Worm (Caenorhabditis elegans): ENCODE measurements around the gene Y105C5A.8.

The Y105C5A.8 gene

ce11 chrIV:15646418-15647220, 29.7 kb upstream of the Y105C5A.8 start, which contains the start of the genes Y105C5A.1268 and Y105C5A.1272:
Gene Y105C5A.1268 (minus strand): TSS chrIV:15646468.
Gene Y105C5A.1272 (plus strand): TSS chrIV:15646992.
- TF ChIP-seq ets-4 (GFP tag; optimal IDR thresholded peaks at IDR 0.05) (peak; percentile 18), attf-5 (GFP tag; optimal IDR thresholded peaks at IDR 0.05) (peak; percentile 99), snpc-4 (GFP tag; optimal IDR thresholded peaks at IDR 0.05) (peak; percentile 13), snpc-4 (tag; optimal IDR thresholded peaks at IDR 0.05) (peak in 2 of 4 experiments; percentile 81 to 83), madf-3 (GFP tag; IDR thresholded peaks at IDR 0.05) (0 out of 2 replicates have a peak, but pooled peaks have one; percentile 16), nfyb-1 (GFP tag; IDR thresholded peaks at IDR 0.05) (peak; percentile 96), cebp-1 (GFP tag; IDR thresholded peaks at IDR 0.05) (peak; percentile 99), cebp-1 (tag; optimal IDR thresholded peaks at IDR 0.05) (peak; percentile 99), nhr-80 (tag; optimal IDR thresholded peaks at IDR 0.05) (peak; percentile 9), ekl-4 (GFP tag; IDR thresholded peaks at IDR 0.05) (peak; percentile 84), B0035.1 (tag; optimal IDR thresholded peaks at IDR 0.05) (peak; percentile 34), K11D2.4 (GFP tag; IDR thresholded peaks at IDR 0.05) (peak; percentile 79), lin-26 (GFP tag; IDR thresholded peaks at IDR 0.05) (0 out of 2 replicates have a peak, but pooled peaks have one; percentile 31), dox-1 (GFP tag; IDR thresholded peaks at IDR 0.05) (peak; percentile 85), athp-1 (tag; optimal IDR thresholded peaks at IDR 0.05) (peak; percentile 83), tlf-1 (GFP tag; optimal IDR thresholded peaks at IDR 0.05) (peak; percentile 32), ZK185.1 (tag; optimal IDR thresholded peaks at IDR 0.05; ENCODE audit: poor library complexity, severe bottlenecking) (peak; percentile 84), ztf-18 (tag; optimal IDR thresholded peaks at IDR 0.05) (peak; percentile 75), lin-35 (GFP tag; optimal IDR thresholded peaks at IDR 0.05) (peak in 1 of 3 experiments; percentile 78), gei-17 (GFP tag; optimal IDR thresholded peaks at IDR 0.05) (peak; percentile 65), attf-6 (GFP tag; IDR thresholded peaks at IDR 0.05) (0 out of 2 replicates have a peak, but pooled peaks have one; percentile 37), Y56A3A.18 (GFP tag; IDR thresholded peaks at IDR 0.05) (peak; percentile 83; the same call in 1 of the 2 replicates), egl-18 (GFP tag; IDR thresholded peaks at IDR 0.05) (peak; percentile 81; the same call in 1 of the 2 replicates), K12H6.12 (tag; optimal IDR thresholded peaks at IDR 0.05) (peak; percentile 96), C06A6.2 (GFP tag; conservative IDR thresholded peaks at IDR 0.05) (peak; percentile 76), chd-7 (tag; optimal IDR thresholded peaks at IDR 0.05) (peak; percentile 83), mcd-1 (GFP tag; IDR thresholded peaks at IDR 0.05) (peak; percentile 80), akir-1 (GFP tag; optimal IDR thresholded peaks at IDR 0.05) (peak; percentile 3), repo-1 (tag; optimal IDR thresholded peaks at IDR 0.05) (peak; percentile 37), B0336.3 (GFP tag; IDR thresholded peaks at IDR 0.05) (peak; percentile 82), F37B4.10 (GFP tag; IDR thresholded peaks at IDR 0.05) (0 out of 2 replicates have a peak, but pooled peaks have one; percentile 34), pbrm-1 (GFP tag; IDR thresholded peaks at IDR 0.05) (peak; percentile 100), let-607 (tag; optimal IDR thresholded peaks at IDR 0.05) (peak in 1 of 2 experiments; percentile 43), atf-7 (tag; optimal IDR thresholded peaks at IDR 0.05) (peak; percentile 75), lin-40 (tag; optimal IDR thresholded peaks at IDR 0.05) (peak; percentile 97), let-526 (GFP tag; IDR thresholded peaks at IDR 0.05) (0 out of 2 replicates have a peak, but pooled peaks have one; percentile 41), madf-10 (tag; optimal IDR thresholded peaks at IDR 0.05) (peak; percentile 54), lir-1 (GFP tag; conservative IDR thresholded peaks at IDR 0.05) (peak; percentile 56; the same call in 1 of the 2 replicates), ztf-26 (tag; optimal IDR thresholded peaks at IDR 0.05) (peak; percentile 54), lin-54 (GFP tag; optimal IDR thresholded peaks at IDR 0.05) (peak; percentile 67), zfh-2 (GFP tag; conservative IDR thresholded peaks at IDR 0.05) (peak; percentile 41; the same call in 1 of the 2 replicates), egl-44 (GFP tag; IDR thresholded peaks at IDR 0.05) (peak; percentile 71; the same call in 1 of the 2 replicates), ceh-27 (GFP tag; optimal IDR thresholded peaks at IDR 0.05) (peak; percentile 64), mel-28 (tag; optimal IDR thresholded peaks at IDR 0.05; ENCODE audit: borderline replicate concordance) (peak; percentile 62), Y53G8AR.9 (GFP tag; conservative IDR thresholded peaks at IDR 0.05) (peak; percentile 84; the same call in 1 of the 2 replicates), rcor-1 (GFP tag; IDR thresholded peaks at IDR 0.05) (peak; percentile 58)
